Fruit fly (Drosophila melanogaster): ENCODE measurements around the gene Rpp20.
A peak's percentile ranks its signal among the peaks of the same experiment; 100 is the strongest.

Gene Rpp20

DNA sequence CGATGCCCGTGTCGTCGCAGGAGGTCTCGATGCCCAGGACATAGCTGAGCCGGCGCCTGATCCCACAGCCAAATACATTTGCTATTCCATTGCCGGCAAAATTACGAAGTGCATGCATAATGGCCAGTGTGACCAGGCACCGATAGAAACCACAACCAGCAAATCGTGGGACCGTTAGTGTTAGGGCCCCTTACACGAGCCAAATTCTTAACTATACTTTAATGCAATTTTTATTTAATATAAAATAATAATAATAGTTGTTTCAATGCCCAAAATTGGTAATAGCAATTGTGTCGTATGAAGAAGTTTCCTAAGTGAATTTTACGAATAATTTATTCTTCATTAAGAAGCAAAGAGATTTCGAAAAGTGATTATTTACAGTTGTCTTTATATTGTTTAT lies 42.6 kb upstream of the Rpp20 start, which contains the start of gene Tcs4 (continued):
- TF ChIP-seq CG16779 (tag; optimal IDR thresholded peaks at IDR 0.05) = no peak

DNA sequence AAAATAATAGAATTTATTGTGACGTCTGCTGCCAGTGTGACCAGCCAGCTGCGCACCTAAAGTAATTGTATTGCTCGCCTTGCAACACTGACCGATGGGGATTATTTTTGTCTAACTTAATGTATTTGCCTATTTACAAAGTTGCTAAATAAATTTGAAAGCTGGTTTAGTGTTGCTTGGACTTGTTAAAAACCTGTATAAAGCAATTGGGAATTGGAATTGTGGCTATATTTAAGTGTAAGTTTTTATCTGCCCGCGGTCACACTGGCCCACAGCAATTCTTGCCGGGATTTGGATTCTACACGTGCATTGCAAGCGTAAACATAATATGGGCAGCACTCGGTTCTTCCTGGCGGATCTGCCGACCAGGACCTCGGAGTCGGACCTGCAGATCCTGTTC lies 40.1 kb upstream of the Rpp20 start, which contains the start of the genes CG14230 and CG14232:
Gene CG14230 (plus strand): TSS at position 94 of the 400 bp plus-strand sequence.
Gene CG14232 (minus strand): TSS at position 177 of the 400 bp plus-strand sequence.
- TF ChIP-seq fd59A (GFP tag; optimal IDR thresholded peaks at IDR 0.05) (no peak), Ets96B (tag; optimal IDR thresholded peaks at IDR 0.05) (no peak), topi (GFP tag; optimal IDR thresholded peaks at IDR 0.05) (no peak), Eip78C (GFP tag) (peak; percentile 66), Sox15 (GFP tag; optimal IDR thresholded peaks at IDR 0.05) (no peak), Sox14 (GFP tag; optimal IDR thresholded peaks at IDR 0.05) (peak; percentile 56), esn (GFP tag; optimal IDR thresholded peaks at IDR 0.05) (peak; percentile 13), CG32006 (GFP tag; optimal IDR thresholded peaks at IDR 0.05) (no peak), Sox102F (GFP tag; optimal IDR thresholded peaks at IDR 0.05) (no peak), CG3919 (GFP tag; optimal IDR thresholded peaks at IDR 0.05) (no peak), vri (GFP tag; optimal IDR thresholded peaks at IDR 0.05) (no peak), lz (GFP tag; optimal IDR thresholded peaks at IDR 0.05) (peak; percentile 1), Ets21C (GFP tag; optimal IDR thresholded peaks at IDR 0.05) (no peak), spab (GFP tag; optimal IDR thresholded peaks at IDR 0.05) (no peak), CG6808 (GFP tag; optimal IDR thresholded peaks at IDR 0.05) (no peak), CG9139 (GFP tag; optimal IDR thresholded peaks at IDR 0.05) (no peak), Hr38 (GFP tag; optimal IDR thresholded peaks at IDR 0.05) (no peak), Eip93F (GFP tag; optimal IDR thresholded peaks at IDR 0.05) (no peak), achi (GFP tag; optimal IDR thresholded peaks at IDR 0.05) (peak; percentile 12), CG1621 (tag; optimal IDR thresholded peaks at IDR 0.05) (peak; percentile 43), Blimp-1 (GFP tag; optimal IDR thresholded peaks at IDR 0.05) (no peak), CG7368 (GFP tag; optimal IDR thresholded peaks at IDR 0.05) (no peak), CG6163 (GFP tag; IDR thresholded peaks at IDR 0.05) (no peak), CG31627 (GFP tag; optimal IDR thresholded peaks at IDR 0.05) (no peak), Eip75B (GFP tag; optimal IDR thresholded peaks at IDR 0.05) (no peak)

DNA sequence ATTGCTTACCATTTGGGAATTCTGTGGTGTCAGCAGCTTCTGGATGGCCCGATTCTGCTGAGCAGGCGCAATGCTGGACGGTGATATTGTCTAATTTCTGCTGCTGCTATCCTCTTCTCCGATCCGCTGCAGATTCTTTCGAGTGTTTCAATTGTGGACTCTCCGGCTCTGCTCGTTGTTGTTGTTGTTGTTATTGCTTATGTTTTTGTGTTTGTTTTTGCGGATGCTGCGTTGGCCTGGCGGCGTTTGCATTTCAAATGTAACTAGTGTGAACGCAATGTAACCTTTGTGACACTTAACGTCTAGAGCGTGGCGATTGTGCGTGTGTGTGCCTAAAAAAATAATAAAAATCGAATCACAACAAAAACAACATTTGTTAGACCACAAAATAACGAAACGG lies 32.3 kb upstream of the Rpp20 start:
- TF ChIP-seq CG11762 (GFP tag; optimal IDR thresholded peaks at IDR 0.05; ENCODE audit: insufficient read depth) = no peak
- TF ChIP-seq Lpt (GFP tag; optimal IDR thresholded peaks at IDR 0.05) = no peak

DNA sequence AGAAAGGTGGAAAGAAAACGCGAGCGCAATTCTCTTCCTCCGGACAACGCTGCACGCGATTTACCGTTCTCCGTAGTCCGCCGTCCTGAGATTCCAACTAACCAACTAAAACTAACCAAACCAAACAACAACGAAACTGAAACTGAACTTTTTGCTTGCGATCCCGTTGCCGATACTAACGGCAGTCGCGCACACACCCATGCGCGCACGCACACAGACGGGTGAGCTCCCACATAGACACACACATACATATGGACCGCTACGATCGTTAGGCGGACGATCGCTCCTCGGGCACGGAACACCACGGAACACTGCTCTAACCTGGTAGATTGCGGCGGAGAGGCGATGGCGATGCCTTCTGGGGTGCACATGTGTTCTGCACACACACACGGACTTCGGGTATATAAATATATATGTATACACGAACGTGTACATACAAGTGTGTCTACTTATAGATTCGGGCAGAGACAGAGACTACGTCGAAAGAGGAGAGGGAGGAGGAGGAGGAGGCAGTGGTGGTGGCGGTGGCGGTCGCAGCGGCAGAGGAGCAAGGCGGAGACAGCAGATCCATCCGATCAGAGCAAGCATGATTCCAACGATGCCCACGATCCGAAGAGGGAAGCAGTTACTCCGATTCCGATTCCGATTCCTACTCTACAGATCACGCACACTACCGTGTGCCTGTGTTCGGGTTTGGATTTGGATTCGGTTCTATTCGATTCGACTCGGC lies 31.2 kb upstream of the Rpp20 start, which contains the start of gene meso18E:
Gene meso18E (minus strand): TSS at position 148 of the 730 bp plus-strand sequence.
- TF ChIP-seq eg (GFP tag; IDR thresholded peaks at IDR 0.05) (0 out of 3 replicates have a peak, but pooled peaks have one; percentile 7), CG31627 (GFP tag; optimal IDR thresholded peaks at IDR 0.05) (no peak), Eip78C (GFP tag) (peak; percentile 40), CG6163 (GFP tag; IDR thresholded peaks at IDR 0.05) (no peak), svp (GFP tag) (peak; percentile 79), CG11762 (GFP tag; optimal IDR thresholded peaks at IDR 0.05; ENCODE audit: insufficient read depth) (no peak)

DNA sequence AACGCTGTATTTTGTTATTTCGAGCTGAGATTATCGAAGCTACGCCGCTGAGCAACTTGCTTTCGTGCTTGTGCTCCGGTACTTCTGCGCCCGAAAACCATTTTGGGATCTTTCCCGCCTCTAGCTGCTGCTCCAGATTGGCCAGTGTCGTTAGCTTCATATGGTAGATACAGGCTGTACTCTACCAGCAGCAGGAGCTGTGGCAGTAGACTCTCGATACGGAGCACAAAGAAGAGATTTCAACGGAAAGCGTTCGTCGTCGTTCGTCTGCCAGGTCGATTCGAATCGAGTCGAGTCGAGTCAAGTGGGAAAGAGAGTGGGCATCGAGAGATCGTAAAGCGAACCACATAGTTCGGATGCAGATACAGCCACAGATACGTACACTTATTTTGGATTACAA lies 29.4 kb upstream of the Rpp20 start:
- peak; percentile 71 for TF ChIP-seq svp (GFP tag)
- TF ChIP-seq CG3919 (GFP tag; optimal IDR thresholded peaks at IDR 0.05) = no peak

DNA sequence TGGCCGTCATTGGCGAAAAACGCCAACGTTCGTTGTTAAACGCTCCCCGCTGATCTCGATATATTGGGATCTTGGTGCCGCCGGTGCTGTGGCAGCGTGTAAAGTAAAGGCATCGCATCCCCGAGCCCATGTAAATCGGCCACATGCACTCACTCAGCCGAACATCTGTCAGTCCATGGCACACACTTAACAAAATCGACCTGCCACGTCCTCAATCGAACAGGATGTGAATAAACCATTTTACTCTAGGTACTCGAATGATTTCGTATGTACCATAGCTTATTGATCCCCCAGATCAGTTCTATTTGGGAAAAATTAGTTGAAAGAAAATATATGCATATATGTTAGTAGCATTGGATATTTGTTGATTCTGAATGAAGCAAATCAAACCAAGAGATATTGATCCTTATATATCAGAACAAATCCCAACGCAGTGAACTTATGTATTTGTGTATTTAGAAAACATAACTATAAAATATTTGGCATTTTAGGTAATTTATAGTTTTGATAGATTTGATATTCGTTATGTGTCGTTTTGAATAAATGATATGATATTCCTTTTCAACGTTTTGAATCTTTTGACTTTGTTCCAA lies 27.8 kb upstream of the Rpp20 start:
- TF ChIP-seq CG3032 (tag; optimal IDR thresholded peaks at IDR 0.05) = no peak
- TF ChIP-seq CG10631 (GFP tag; optimal IDR thresholded peaks at IDR 0.05) = peak; percentile 5
- TF ChIP-seq svp (GFP tag) = peak; percentile 45
- TF ChIP-seq Eip78C (GFP tag) = peak; percentile 40
- TF ChIP-seq CG9139 (GFP tag; optimal IDR thresholded peaks at IDR 0.05) = no peak

Data from whole organism, prepupa.